Fruit fly (Drosophila melanogaster): ENCODE measurements around the gene Rrp47.
A peak's percentile ranks its signal among the peaks of the same experiment; 100 is the strongest.

The Rrp47 gene

DNA sequence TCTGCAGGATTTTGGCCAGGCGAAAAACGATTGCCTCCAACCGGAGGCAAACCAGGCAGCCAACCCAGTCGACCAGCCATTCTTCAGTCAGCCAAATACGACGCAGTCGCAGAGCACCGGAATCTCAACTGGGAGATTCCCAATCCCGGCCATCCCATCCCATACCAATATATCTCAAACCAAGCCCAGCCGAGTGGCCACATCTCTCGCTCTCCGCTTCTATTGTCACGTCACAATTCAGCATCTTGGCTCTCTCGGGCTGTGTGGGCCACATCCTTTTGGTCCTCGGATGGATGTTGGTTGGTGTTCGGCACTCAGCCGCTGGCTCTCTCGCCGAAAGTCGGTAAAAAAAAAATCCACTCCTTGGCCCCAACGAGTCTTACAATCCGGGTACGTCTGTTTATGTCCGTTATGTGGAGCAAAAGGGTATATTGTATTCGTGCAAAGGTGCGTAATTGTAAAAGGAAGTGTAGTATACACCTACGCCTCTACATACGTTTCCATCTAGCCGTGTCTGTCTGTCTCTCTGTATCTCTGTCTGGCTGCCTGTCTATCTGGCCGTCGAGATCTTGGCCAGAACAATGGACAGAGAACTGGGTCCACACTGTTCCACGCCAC is 28.6 kb downstream of the Rrp47 start, which contains the start of gene mmd:
Gene mmd (minus strand): TSS at position 3 of the 618 bp plus-strand sequence.
- TF ChIP-seq CG14711 (tag; optimal IDR thresholded peaks at IDR 0.05) (no peak), CG1620 (GFP tag; optimal IDR thresholded peaks at IDR 0.05) (no peak), tj (GFP tag; optimal IDR thresholded peaks at IDR 0.05) (no peak), CG5204 (GFP tag; optimal IDR thresholded peaks at IDR 0.05) (no peak), Crg-1 (GFP tag; optimal IDR thresholded peaks at IDR 0.05) (no peak), Hr96 (GFP tag; optimal IDR thresholded peaks at IDR 0.05) (no peak), cic (GFP tag; optimal IDR thresholded peaks at IDR 0.05) (no peak), cnc (optimal IDR thresholded peaks at IDR 0.05) (no peak), toe (GFP tag; optimal IDR thresholded peaks at IDR 0.05) (no peak), CG7045 (GFP tag; optimal IDR thresholded peaks at IDR 0.05) (no peak), Mnt (GFP tag; optimal IDR thresholded peaks at IDR 0.05) (no peak), bab1 (GFP tag; optimal IDR thresholded peaks at IDR 0.05) (no peak), kay (GFP tag; ENCODE audit: borderline replicate concordance) (no peak), pad (GFP tag; optimal IDR thresholded peaks at IDR 0.05) (no peak), CG12768 (GFP tag; optimal IDR thresholded peaks at IDR 0.05) (no peak), CG33017 (tag; optimal IDR thresholded peaks at IDR 0.05) (no peak), ovo (GFP tag; optimal IDR thresholded peaks at IDR 0.05) (no peak)

dm6 chrX:15974125-15974524 is 29.4 kb downstream of the Rrp47 start, which contains the start of gene Or13a:
Gene Or13a, plus strand, starts transcription at chrX:15974425.
- TF ChIP-seq cic (GFP tag; optimal IDR thresholded peaks at IDR 0.05) (no peak), Clk (GFP tag; optimal IDR thresholded peaks at IDR 0.05) (no peak), CG33017 (tag; optimal IDR thresholded peaks at IDR 0.05) (no peak), CG12768 (GFP tag; optimal IDR thresholded peaks at IDR 0.05) (no peak), pad (GFP tag; optimal IDR thresholded peaks at IDR 0.05) (no peak), Crg-1 (GFP tag; optimal IDR thresholded peaks at IDR 0.05) (no peak), CG5204 (GFP tag; optimal IDR thresholded peaks at IDR 0.05) (no peak), Mnt (GFP tag; optimal IDR thresholded peaks at IDR 0.05) (no peak), ovo (GFP tag; optimal IDR thresholded peaks at IDR 0.05) (no peak), CG1620 (GFP tag; optimal IDR thresholded peaks at IDR 0.05) (no peak), toe (GFP tag; optimal IDR thresholded peaks at IDR 0.05) (no peak), bab1 (GFP tag; optimal IDR thresholded peaks at IDR 0.05) (no peak), CG7101 (tag; optimal IDR thresholded peaks at IDR 0.05) (no peak), tj (GFP tag; optimal IDR thresholded peaks at IDR 0.05) (no peak), CG14711 (tag; optimal IDR thresholded peaks at IDR 0.05) (no peak)

- TF ChIP-seq CG7045 (GFP tag; optimal IDR thresholded peaks at IDR 0.05) (no peak), Clk (GFP tag; optimal IDR thresholded peaks at IDR 0.05) (no peak), tj (GFP tag; optimal IDR thresholded peaks at IDR 0.05) (no peak), CG1620 (GFP tag; optimal IDR thresholded peaks at IDR 0.05) (no peak)
Measured at dm6 chrX:15976568-15976967, 31.9 kb downstream of the Rrp47 start, which contains the start of gene CG42766. Gene CG42766, plus strand, starts transcription at chrX:15976868.

- no peak for TF ChIP-seq CG33017 (tag; optimal IDR thresholded peaks at IDR 0.05)
- TF ChIP-seq Mnt (GFP tag; optimal IDR thresholded peaks at IDR 0.05): no peak
- no peak for TF ChIP-seq Clk (GFP tag; optimal IDR thresholded peaks at IDR 0.05)
- no peak for TF ChIP-seq pad (GFP tag; optimal IDR thresholded peaks at IDR 0.05)
- no peak for TF ChIP-seq bab1 (GFP tag; optimal IDR thresholded peaks at IDR 0.05)
- no peak for TF ChIP-seq CG7101 (tag; optimal IDR thresholded peaks at IDR 0.05)
- TF ChIP-seq CG5204 (GFP tag; optimal IDR thresholded peaks at IDR 0.05): no peak
- no peak for TF ChIP-seq cnc (optimal IDR thresholded peaks at IDR 0.05)
- TF ChIP-seq CG14711 (tag; optimal IDR thresholded peaks at IDR 0.05): no peak
- TF ChIP-seq ovo (GFP tag; optimal IDR thresholded peaks at IDR 0.05): no peak
- TF ChIP-seq CG1620 (GFP tag; optimal IDR thresholded peaks at IDR 0.05): no peak
- TF ChIP-seq kay (GFP tag; ENCODE audit: borderline replicate concordance): no peak
Measured at dm6 chrX:15982844-15983243, 38.1 kb downstream of the Rrp47 start, which contains the start of gene Cep164. Gene Cep164, minus strand, starts transcription at chrX:15982944.

dm6 chrX:15983501-15983900 is 38.8 kb downstream of the Rrp47 start, which contains the start of gene Slc25A46a:
Gene Slc25A46a, plus strand, starts transcription at chrX:15983772.
- TF ChIP-seq Crg-1 (GFP tag; optimal IDR thresholded peaks at IDR 0.05): no peak
- TF ChIP-seq bab1 (GFP tag; optimal IDR thresholded peaks at IDR 0.05): peak; percentile 28
- TF ChIP-seq CG5204 (GFP tag; optimal IDR thresholded peaks at IDR 0.05): no peak

- TF ChIP-seq tj (GFP tag; optimal IDR thresholded peaks at IDR 0.05) (no peak), CG14711 (tag; optimal IDR thresholded peaks at IDR 0.05) (peak; percentile 32), CG1620 (GFP tag; optimal IDR thresholded peaks at IDR 0.05) (peak; percentile 30), Crg-1 (GFP tag; optimal IDR thresholded peaks at IDR 0.05) (no peak), CG12768 (GFP tag; optimal IDR thresholded peaks at IDR 0.05) (no peak), CG11617 (GFP tag; optimal IDR thresholded peaks at IDR 0.05) (no peak), pad (GFP tag; optimal IDR thresholded peaks at IDR 0.05) (peak; percentile 19), CG5204 (GFP tag; optimal IDR thresholded peaks at IDR 0.05) (no peak), CG7101 (tag; optimal IDR thresholded peaks at IDR 0.05) (peak; percentile 30), CG33017 (tag; optimal IDR thresholded peaks at IDR 0.05) (no peak), Mnt (GFP tag; optimal IDR thresholded peaks at IDR 0.05) (peak; percentile 16), bab1 (GFP tag; optimal IDR thresholded peaks at IDR 0.05) (peak; percentile 18)
Measured at dm6 chrX:15986654-15987053, 42.0 kb downstream of the Rrp47 start, which contains the start of gene ND-20. Gene ND-20, minus strand, starts transcription at chrX:15986808.

DNA sequence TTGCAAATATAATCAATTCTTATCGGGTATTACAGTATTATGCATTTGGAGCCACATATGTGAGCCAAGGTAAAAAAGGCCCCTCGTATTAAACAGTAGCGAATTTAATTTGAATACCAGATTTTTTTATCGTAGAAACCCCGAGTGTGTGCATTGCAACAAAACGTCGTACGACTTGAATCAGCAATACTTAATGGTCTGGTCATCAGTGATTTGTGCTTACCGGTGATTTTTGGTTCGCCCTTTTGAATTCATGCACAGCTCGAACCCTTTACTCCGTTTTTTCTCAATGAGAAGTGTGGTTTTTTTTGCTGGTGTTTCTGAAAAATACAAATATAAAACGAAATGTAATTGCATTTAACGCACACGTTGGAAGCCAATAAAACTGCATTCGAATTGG is 44.9 kb downstream of the Rrp47 start:
- TF ChIP-seq tj (GFP tag; optimal IDR thresholded peaks at IDR 0.05): peak; percentile 96
- no peak for TF ChIP-seq CG12768 (GFP tag; optimal IDR thresholded peaks at IDR 0.05)
- TF ChIP-seq Clk (GFP tag; optimal IDR thresholded peaks at IDR 0.05): no peak
- no peak for TF ChIP-seq cnc (optimal IDR thresholded peaks at IDR 0.05)

Measured in whole organism, adult.